Worm (Caenorhabditis elegans): ENCODE measurements around the gene ZK1067.3.

ZK1067.3 gene

DNA sequence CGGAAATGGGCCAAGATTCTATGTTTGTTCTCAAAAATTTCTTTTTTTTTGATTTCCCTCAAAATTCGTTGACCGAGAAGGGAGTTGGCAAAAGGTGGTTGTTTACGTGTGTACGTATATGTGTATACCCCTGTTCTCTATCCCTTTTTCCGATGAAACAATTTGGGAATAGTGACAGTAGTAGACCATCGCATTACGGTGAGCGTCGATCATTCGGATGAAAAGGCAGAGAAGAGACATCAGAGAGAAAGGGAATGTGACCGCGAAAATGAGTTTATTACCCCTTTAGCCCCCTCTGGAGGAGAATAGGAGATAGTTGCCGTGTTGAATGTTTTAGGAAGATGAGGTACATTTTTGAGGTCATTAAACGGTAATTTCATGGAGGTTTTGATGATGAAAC lies 37.0 kb downstream of the ZK1067.3 start (continued):
- peak; percentile 67 for TF ChIP-seq mep-1 (tag; optimal IDR thresholded peaks at IDR 0.05)
- no peak for TF ChIP-seq rnt-1 (tag; optimal IDR thresholded peaks at IDR 0.05)
- TF ChIP-seq aha-1 (tag; optimal IDR thresholded peaks at IDR 0.05), result no peak
- no peak for TF ChIP-seq isw-1 (GFP tag; IDR thresholded peaks at IDR 0.05)
- no peak for TF ChIP-seq tbx-2 (tag; optimal IDR thresholded peaks at IDR 0.05)
- no peak for TF ChIP-seq C34B4.2 (tag; optimal IDR thresholded peaks at IDR 0.05)
- peak; percentile 38 for TF ChIP-seq nhr-71 (tag; optimal IDR thresholded peaks at IDR 0.05)
- no peak for TF ChIP-seq alr-1 (tag; optimal IDR thresholded peaks at IDR 0.05; ENCODE audit: borderline replicate concordance)
- TF ChIP-seq unc-130 (tag; optimal IDR thresholded peaks at IDR 0.05), result no peak
- TF ChIP-seq nhr-28 (tag; optimal IDR thresholded peaks at IDR 0.05), result no peak
- no peak for TF ChIP-seq ceh-82 (tag; optimal IDR thresholded peaks at IDR 0.05)
- no peak for TF ChIP-seq vab-15 (tag; optimal IDR thresholded peaks at IDR 0.05)
- no peak for TF ChIP-seq unc-30 (tag; optimal IDR thresholded peaks at IDR 0.05)
- TF ChIP-seq nhr-76 (tag; optimal IDR thresholded peaks at IDR 0.05), result no peak
- no peak for TF ChIP-seq ztf-11 (tag; optimal IDR thresholded peaks at IDR 0.05)
- no peak for TF ChIP-seq egl-13 (tag; optimal IDR thresholded peaks at IDR 0.05)
- TF ChIP-seq sptf-1 (tag; optimal IDR thresholded peaks at IDR 0.05), result no peak
- TF ChIP-seq nhr-20 (tag; optimal IDR thresholded peaks at IDR 0.05), result peak; percentile 46
- TF ChIP-seq pax-3 (tag; optimal IDR thresholded peaks at IDR 0.05), result no peak
- TF ChIP-seq unc-86 (tag; optimal IDR thresholded peaks at IDR 0.05), result no peak
- TF ChIP-seq lin-39 (tag; optimal IDR thresholded peaks at IDR 0.05), result no peak
- TF ChIP-seq ceh-63 (GFP tag; optimal IDR thresholded peaks at IDR 0.05), result no peak
- no peak for TF ChIP-seq unc-62 (GFP tag; optimal IDR thresholded peaks at IDR 0.05)
- TF ChIP-seq F16B12.6 (tag; optimal IDR thresholded peaks at IDR 0.05), result no peak
- TF ChIP-seq nhr-12 (tag; optimal IDR thresholded peaks at IDR 0.05), result no peak
- no peak for TF ChIP-seq skn-1 (tag; optimal IDR thresholded peaks at IDR 0.05)
- no peak for TF ChIP-seq nhr-237 (tag; optimal IDR thresholded peaks at IDR 0.05)
- no peak for TF ChIP-seq egl-27 (tag; optimal IDR thresholded peaks at IDR 0.05)
- peak in 1 of 2 experiments; percentile 40 for TF ChIP-seq lsy-2 (tag; optimal IDR thresholded peaks at IDR 0.05)
- no peak for TF ChIP-seq nhr-11 (tag; optimal IDR thresholded peaks at IDR 0.05)
- no peak for TF ChIP-seq hlh-4 (tag; optimal IDR thresholded peaks at IDR 0.05)
- TF ChIP-seq nhr-84 (tag; optimal IDR thresholded peaks at IDR 0.05), result no peak
- no peak for TF ChIP-seq lir-3 (tag; optimal IDR thresholded peaks at IDR 0.05; ENCODE audit: poor library complexity)
- no peak for TF ChIP-seq nhr-77 (tag; optimal IDR thresholded peaks at IDR 0.05)
- TF ChIP-seq efl-3 (GFP tag; optimal IDR thresholded peaks at IDR 0.05), result no peak
- no peak for TF ChIP-seq ztf-4 (tag; optimal IDR thresholded peaks at IDR 0.05)
- no peak for TF ChIP-seq fkh-8 (tag; optimal IDR thresholded peaks at IDR 0.05)
- TF ChIP-seq lin-35 (GFP tag; optimal IDR thresholded peaks at IDR 0.05), result peak in 1 of 2 experiments; percentile 2
- no peak for TF ChIP-seq mef-2 (tag; optimal IDR thresholded peaks at IDR 0.05)
- no peak for TF ChIP-seq swsn-7 (tag; optimal IDR thresholded peaks at IDR 0.05)
- TF ChIP-seq snpc-4 (tag; optimal IDR thresholded peaks at IDR 0.05), result no peak
- TF ChIP-seq aly-2 (tag; optimal IDR thresholded peaks at IDR 0.05), result no peak
- no peak for TF ChIP-seq sox-4 (tag; optimal IDR thresholded peaks at IDR 0.05)
- TF ChIP-seq ceh-8 (GFP tag; optimal IDR thresholded peaks at IDR 0.05), result no peak
- TF ChIP-seq dsc-1 (tag; optimal IDR thresholded peaks at IDR 0.05), result no peak
- TF ChIP-seq mab-9 (GFP tag; IDR thresholded peaks at IDR 0.05), result no peak

DNA sequence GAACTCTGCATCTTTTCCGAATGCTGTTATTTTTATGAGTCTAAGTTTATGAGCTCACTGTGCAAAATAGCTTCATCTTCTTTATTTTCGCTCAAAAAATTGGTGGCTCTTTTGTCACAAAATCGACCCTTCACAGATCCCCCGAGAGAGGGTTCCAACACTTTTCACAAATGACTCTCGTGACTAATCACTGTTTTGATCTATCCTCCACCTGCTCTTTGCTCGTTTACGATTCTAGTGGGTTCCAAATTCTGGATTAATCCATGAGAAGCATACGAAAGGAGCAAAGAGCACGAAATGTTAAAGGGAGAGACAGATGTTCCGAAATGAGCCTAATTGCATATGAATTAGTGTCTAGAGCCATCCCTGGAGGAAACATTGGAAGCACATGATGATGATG lies 38.3 kb downstream of the ZK1067.3 start:
- TF ChIP-seq isw-1 (GFP tag; IDR thresholded peaks at IDR 0.05) (no peak), nhr-84 (tag; optimal IDR thresholded peaks at IDR 0.05) (no peak), alr-1 (tag; optimal IDR thresholded peaks at IDR 0.05; ENCODE audit: borderline replicate concordance) (no peak), fkh-4 (tag; optimal IDR thresholded peaks at IDR 0.05; ENCODE audit: borderline replicate concordance) (no peak), C16A3.4 (tag; optimal IDR thresholded peaks at IDR 0.05) (no peak), dsc-1 (tag; optimal IDR thresholded peaks at IDR 0.05) (peak; percentile 8), elt-3 (tag; optimal IDR thresholded peaks at IDR 0.05) (no peak), swsn-7 (tag; optimal IDR thresholded peaks at IDR 0.05) (no peak)

All from whole organism, L1 larva.